Worm (Caenorhabditis elegans): ENCODE data around the gene scav-3.

The scav-3 gene

DNA sequence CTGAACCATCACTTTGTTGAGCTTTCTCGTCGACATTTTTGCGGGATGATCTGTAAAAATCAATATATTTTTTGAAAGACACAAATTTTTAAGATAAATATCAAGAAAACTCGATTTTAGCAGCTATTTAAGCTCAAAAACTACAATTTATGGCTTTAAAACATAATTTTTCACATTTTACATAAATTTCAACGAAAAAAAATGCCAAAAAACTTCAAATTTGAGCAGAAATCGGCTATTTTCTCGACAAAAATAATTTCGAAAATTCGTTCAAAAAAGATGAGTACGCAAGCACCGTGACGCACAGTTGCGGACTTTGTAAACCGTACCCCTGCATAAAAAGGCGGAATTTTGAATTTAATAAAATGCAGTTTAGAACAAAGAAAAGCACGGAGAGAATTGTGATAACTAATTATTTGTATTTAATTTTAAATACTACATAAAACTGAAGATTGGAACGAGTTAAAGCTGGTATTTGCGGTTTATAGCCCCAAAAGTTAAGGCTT is 27.0 kb downstream of the scav-3 start, which contains the start of gene snr-6 (continued):
- TF ChIP-seq arid-1 (GFP tag; conservative IDR thresholded peaks at IDR 0.05) (no peak), rbr-2 (tag; optimal IDR thresholded peaks at IDR 0.05) (no peak), ceh-62 (tag; optimal IDR thresholded peaks at IDR 0.05) (no peak), nhr-237 (tag; optimal IDR thresholded peaks at IDR 0.05) (no peak), dve-1 (tag; optimal IDR thresholded peaks at IDR 0.05; ENCODE audit: insufficient read depth) (peak; percentile 22), lim-7 (GFP tag; IDR thresholded peaks at IDR 0.05) (no peak), hlh-11 (tag; optimal IDR thresholded peaks at IDR 0.05) (peak; percentile 6)

DNA sequence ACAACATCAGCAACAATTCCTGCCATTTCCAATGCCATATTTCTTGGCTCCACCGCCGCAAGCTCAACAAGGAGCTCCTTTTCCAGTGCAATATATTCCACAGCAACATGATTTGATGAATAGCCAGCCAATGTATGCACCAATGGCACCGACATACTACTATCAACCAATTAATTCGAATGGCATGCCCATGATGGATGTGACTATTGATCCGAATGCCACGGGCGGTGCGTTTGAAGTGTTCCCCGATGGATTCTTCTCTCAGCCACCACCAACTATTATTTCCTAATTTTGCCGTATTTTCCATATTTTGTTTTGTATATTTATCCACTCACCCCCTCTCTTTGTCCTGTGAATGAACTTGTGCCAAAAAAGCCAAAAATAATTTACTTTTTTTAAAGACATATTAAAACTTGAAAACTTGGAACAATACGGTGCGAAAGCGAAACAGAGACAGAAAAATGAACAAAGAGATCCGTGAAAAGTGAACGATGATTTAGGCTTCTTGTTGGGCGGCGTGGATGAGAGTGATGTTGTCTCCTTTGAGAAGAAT is 27.8 kb downstream of the scav-3 start:
- TF ChIP-seq nhr-25 (tag; optimal IDR thresholded peaks at IDR 0.05; ENCODE audit: borderline replicate concordance, insufficient read depth) (no peak), aha-1 (tag) (peak; percentile 14), lin-1 (GFP tag; IDR thresholded peaks at IDR 0.05) (0 out of 2 replicates have a peak, but pooled peaks have one; percentile 42), lin-38 (GFP tag; IDR thresholded peaks at IDR 0.05) (peak; percentile 46), snpc-1.2 (GFP tag; IDR thresholded peaks at IDR 0.05) (peak; percentile 47; the same call in 1 of the 2 replicates), dmd-8 (GFP tag; IDR thresholded peaks at IDR 0.05) (no peak), daf-19 (GFP tag; conservative IDR thresholded peaks at IDR 0.05) (no peak), dmd-9 (GFP tag; IDR thresholded peaks at IDR 0.05) (no peak), lin-13 (GFP tag; optimal IDR thresholded peaks at IDR 0.05) (no peak), F49E8.2 (tag; optimal IDR thresholded peaks at IDR 0.05; ENCODE audit: borderline replicate concordance) (peak; percentile 51), zip-11 (GFP tag; IDR thresholded peaks at IDR 0.05) (no peak), arid-1 (GFP tag; conservative IDR thresholded peaks at IDR 0.05) (0 out of 2 replicates have a peak, but pooled peaks have one; percentile 43), daf-12 (tag; optimal IDR thresholded peaks at IDR 0.05) (no peak)

ce11 chrIII:12428264-12428627 is 28.4 kb downstream of the scav-3 start:
- no peak for TF ChIP-seq zag-1 (tag; optimal IDR thresholded peaks at IDR 0.05)
- TF ChIP-seq nhr-77 (tag; optimal IDR thresholded peaks at IDR 0.05), result no peak
- no peak for TF ChIP-seq dve-1 (tag; optimal IDR thresholded peaks at IDR 0.05; ENCODE audit: insufficient read depth)
- TF ChIP-seq T20F7.1 (GFP tag; optimal IDR thresholded peaks at IDR 0.05), result no peak
- peak; percentile 65 for TF ChIP-seq aha-1 (tag)

DNA sequence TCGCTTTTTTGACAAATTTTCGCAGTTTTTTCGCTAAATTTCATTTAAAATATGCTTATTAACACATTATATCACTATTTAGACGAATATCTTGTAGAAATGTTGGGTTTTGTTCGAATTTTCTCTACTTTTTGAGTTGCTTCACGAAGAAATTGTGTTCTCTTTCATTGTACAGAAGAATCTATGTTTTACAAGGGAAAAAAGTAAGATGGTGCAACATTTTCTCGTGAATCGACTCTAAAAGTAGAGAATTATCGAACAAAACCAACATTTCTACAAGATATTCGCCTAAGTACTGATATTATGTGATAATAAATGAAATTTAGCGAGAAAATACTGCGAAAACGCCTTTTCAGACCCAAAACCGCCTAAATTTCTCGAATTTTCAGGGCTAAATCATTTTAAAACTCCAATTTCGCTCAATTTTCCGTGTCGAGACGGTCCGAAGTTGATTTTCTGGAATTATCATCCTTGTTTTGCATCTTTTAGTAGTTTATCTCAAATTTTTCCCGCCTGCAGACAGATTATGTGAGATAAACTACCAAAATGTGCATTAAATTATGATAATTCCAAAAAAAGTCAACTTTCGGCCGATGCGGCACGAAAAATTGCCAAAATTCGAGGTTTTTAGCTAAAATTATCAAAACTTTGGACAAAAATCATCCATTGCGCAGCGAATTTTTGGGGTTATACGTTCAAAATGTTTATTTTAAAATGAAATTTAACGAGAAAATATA is 29.0 kb downstream of the scav-3 start:
- TF ChIP-seq spr-3 (GFP tag; optimal IDR thresholded peaks at IDR 0.05) (no peak), ces-1 (GFP tag; optimal IDR thresholded peaks at IDR 0.05) (no peak), nhr-102 (tag; optimal IDR thresholded peaks at IDR 0.05) (no peak), mep-1 (tag; optimal IDR thresholded peaks at IDR 0.05) (peak; percentile 32), mdt-29 (GFP tag; IDR thresholded peaks at IDR 0.05) (no peak), mxl-3 (GFP tag; optimal IDR thresholded peaks at IDR 0.05) (no peak), aha-1 (tag) (peak; percentile 72), nhr-76 (tag; optimal IDR thresholded peaks at IDR 0.05) (no peak), aly-2 (tag; optimal IDR thresholded peaks at IDR 0.05) (no peak), tag-97 (GFP tag; IDR thresholded peaks at IDR 0.05) (no peak), ceh-44 (GFP tag; IDR thresholded peaks at IDR 0.05) (no peak)

ce11 chrIII:12426558-12426957 is 30.1 kb downstream of the scav-3 start, which contains the start of gene pie-1:
Gene pie-1, plus strand, starts transcription at chrIII:12426893.
- TF ChIP-seq lin-38 (GFP tag; IDR thresholded peaks at IDR 0.05), result peak; percentile 53; the same call in 1 of the 2 replicates
- TF ChIP-seq F49E8.2 (tag; optimal IDR thresholded peaks at IDR 0.05; ENCODE audit: borderline replicate concordance), result peak; percentile 61
- peak; percentile 17 for TF ChIP-seq unc-130 (GFP tag; optimal IDR thresholded peaks at IDR 0.05)
- TF ChIP-seq dmd-8 (GFP tag; IDR thresholded peaks at IDR 0.05), result no peak
- no peak for TF ChIP-seq lsy-2 (tag; optimal IDR thresholded peaks at IDR 0.05)
- no peak for TF ChIP-seq unc-39 (tag; optimal IDR thresholded peaks at IDR 0.05)

All from whole organism, L4 larva.